Fruit fly (Drosophila melanogaster) whole organism, embryonic: Measurements from ENCODE around the gene CG43902.

ENCODE experiments used
- CG12659 ChIP-seq: fragments of 200-800 bp; sonication (Bioruptor generic); optimal IDR thresholded peaks from 3 replicates; lab custom pipeline; 2017; ENCODE audit warnings: mild to moderate bottlenecking, missing biosample characterization, missing genetic modification reagents, missing genetic modification characterization
- CG31441 ChIP-seq: fragments of 200-800 bp; sonication (Bioruptor generic); IDR thresholded peaks from 2 replicates; pipeline ENCODE4 v1.3.6; 2022; ENCODE audit warnings: missing biosample characterization, missing genetic modification characterization
- CG8478 ChIP-seq: fragments of >200 bp; optimal IDR thresholded peaks from 2 replicates; lab custom pipeline; 2018
- Dfd ChIP-seq, 2 experiments: fragments of >200 bp; optimal IDR thresholded peaks; 2 replicates each; lab custom pipeline; 2017; ENCODE audit warnings: missing biosample characterization in 2 of 2, missing genetic modification characterization in 2 of 2
- Fer2 ChIP-seq: fragments of 200-800 bp; sonication (Bioruptor generic); optimal IDR thresholded peaks from 2 replicates; lab custom pipeline; 2018; ENCODE audit warnings: missing biosample characterization, mild to moderate bottlenecking, missing genetic modification characterization, moderate library complexity
- ase ChIP-seq: fragments of 200-800 bp; sonication (Bioruptor generic); IDR thresholded peaks from 3 replicates; pipeline ENCODE4 v1.3.6; 2022; ENCODE audit warnings: missing biosample characterization, missing genetic modification characterization
- dimm ChIP-seq: fragments of 200-800 bp; sonication (Bioruptor generic); IDR thresholded peaks from 2 replicates; pipeline ENCODE4 v1.3.6; 2022; ENCODE audit warnings: missing biosample characterization, missing genetic modification characterization
- dm ChIP-seq: fragments of 200-800 bp; sonication (Bioruptor generic); optimal IDR thresholded peaks from 3 replicates; lab custom pipeline; 2016; ENCODE audit warnings: missing biosample characterization, missing genetic modification characterization
- gfzf ChIP-seq: fragments of 200-800 bp; sonication (Bioruptor generic); optimal IDR thresholded peaks from 2 replicates; lab custom pipeline; 2016; ENCODE audit warnings: missing biosample characterization, mild to moderate bottlenecking, missing genetic modification characterization, moderate library complexity
- mam ChIP-seq: fragments of 200-800 bp; sonication (Bioruptor generic); optimal IDR thresholded peaks from 3 replicates; lab custom pipeline; 2016; ENCODE audit warnings: missing biosample characterization, missing genetic modification characterization
- run ChIP-seq: fragments of 200-800 bp; sonication (Bioruptor generic); optimal IDR thresholded peaks from 3 replicates; lab custom pipeline; 2018; ENCODE audit warnings: missing biosample characterization, mild to moderate bottlenecking, missing genetic modification characterization

DNA sequence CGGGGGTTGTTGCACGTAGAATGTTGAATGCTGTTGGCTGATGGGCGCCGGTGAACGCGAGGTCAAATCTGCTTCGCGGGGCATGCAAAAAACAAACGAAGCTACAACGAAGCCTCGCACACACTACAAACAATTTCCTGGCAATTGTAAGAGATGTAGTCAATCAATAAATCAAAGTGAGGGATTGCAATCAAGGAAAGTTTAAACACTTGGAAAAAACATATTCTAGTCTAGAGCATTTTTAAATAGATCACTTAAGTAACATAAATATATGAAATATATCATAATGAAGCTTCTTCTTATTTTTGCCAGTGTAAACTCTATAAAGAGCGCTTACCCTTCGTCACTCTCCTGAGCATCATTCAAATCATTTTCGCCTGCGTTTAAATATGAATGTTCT is 20.6 kb upstream of the CG43902 start:
- no peak for TF ChIP-seq dm (GFP tag; lab: Kevin White, UChicago)
- no peak for TF ChIP-seq ase (GFP tag; lab: Robert Waterston, UW)
- no peak for TF ChIP-seq mam
- TF ChIP-seq CG8478 = no peak
- TF ChIP-seq Fer2 (tag; lab: Kevin White, UChicago) = no peak
- TF ChIP-seq dimm (GFP tag; lab: Robert Waterston, UW) = no peak
- TF ChIP-seq CG31441 (GFP tag; lab: Robert Waterston, UW) = no peak
- TF ChIP-seq CG12659 = no peak
- TF ChIP-seq Dfd (GFP tag; optimal IDR thresholded peaks at IDR 0.05; lab: Kevin White, UChicago) = no peak
- no peak for TF ChIP-seq run (tag; lab: Kevin White, UChicago)
- TF ChIP-seq gfzf = no peak
